Worm (Caenorhabditis elegans) whole organism, mixed stage, embryonic: ENCODE measurements around the gene spp-2.

Experiments
- bed-3 ChIP-seq: fragments of 200-800 bp; sonication (Bioruptor generic); optimal IDR thresholded peaks from 3 replicates; lab custom pipeline; 2018; ENCODE audit warnings: mild to moderate bottlenecking, missing genetic modification characterization, moderate library complexity, missing compliant biosample characterization
- elt-1 ChIP-seq: sonication (generic microtip); optimal IDR thresholded peaks from 2 replicates; lab custom pipeline; 2017; ENCODE audit warnings: missing genetic modification characterization, mild to moderate bottlenecking, missing compliant biosample characterization, antibody characterized with exemption, moderate library complexity, borderline replicate concordance; ENCODE audit not compliant: insufficient read depth
- lin-13 ChIP-seq: fragments of 150-350 bp; optimal IDR thresholded peaks from 2 replicates; lab custom pipeline; 2014; ENCODE audit warnings: missing biosample characterization, missing genetic modification characterization
- lsy-2 ChIP-seq: fragments of 150-350 bp; optimal IDR thresholded peaks from 2 replicates; lab custom pipeline; 2014; ENCODE audit warnings: missing biosample characterization, missing genetic modification characterization
- mep-1 ChIP-seq: fragments of 150-350 bp; optimal IDR thresholded peaks from 2 replicates; lab custom pipeline; 2017; ENCODE audit warnings: missing biosample characterization, missing genetic modification reagents, missing genetic modification characterization, inconsistent platforms
- nhr-237 ChIP-seq: fragments of 150-350 bp; optimal IDR thresholded peaks from 2 replicates; lab custom pipeline; 2014; ENCODE audit warnings: missing biosample characterization, missing genetic modification characterization
- nhr-28 ChIP-seq: fragments of 150-350 bp; optimal IDR thresholded peaks from 2 replicates; lab custom pipeline; 2014; ENCODE audit warnings: missing biosample characterization, missing genetic modification characterization
- nhr-76 ChIP-seq: sonication (generic microtip); optimal IDR thresholded peaks from 2 replicates; lab custom pipeline; 2017; ENCODE audit warnings: missing biosample characterization, missing genetic modification characterization
- pha-4 ChIP-seq: fragments of 150-350 bp; optimal IDR thresholded peaks from 2 replicates; lab custom pipeline; 2018; ENCODE audit warnings: missing biosample characterization, missing genetic modification reagents, missing genetic modification characterization
- snpc-4 ChIP-seq: fragments of 150-350 bp; optimal IDR thresholded peaks from 2 replicates; lab custom pipeline; 2014; ENCODE audit warnings: missing biosample characterization, missing genetic modification characterization
- sptf-1 ChIP-seq: sonication (generic microtip); optimal IDR thresholded peaks from 2 replicates; lab custom pipeline; 2017; ENCODE audit warnings: mild to moderate bottlenecking, missing genetic modification characterization, moderate library complexity, missing compliant biosample characterization
- unc-62 ChIP-seq: fragments of 150-350 bp; optimal IDR thresholded peaks from 2 replicates; lab custom pipeline; 2014; ENCODE audit warnings: missing biosample characterization, missing genetic modification reagents, missing genetic modification characterization
- ztf-11 ChIP-seq: fragments of 150-350 bp; optimal IDR thresholded peaks from 2 replicates; lab custom pipeline; 2014; ENCODE audit warnings: missing biosample characterization, missing genetic modification characterization

ce11 chrX:7322323-7322722 lies 5.7 kb upstream of the spp-2 start, which contains the start of gene T08A9.13:
- TF ChIP-seq elt-1 (tag; lab: Kevin White, UChicago) = no peak
- no peak for TF ChIP-seq sptf-1 (tag; lab: Kevin White, UChicago)
- no peak for TF ChIP-seq nhr-76 (tag; lab: Kevin White, UChicago)
- TF ChIP-seq lsy-2 (tag; lab: Kevin White, UChicago) = no peak
- no peak for TF ChIP-seq pha-4 (tag; lab: Kevin White, UChicago)
- no peak for TF ChIP-seq nhr-237 (tag; lab: Kevin White, UChicago)
- no peak for TF ChIP-seq ztf-11 (tag; lab: Kevin White, UChicago)
- TF ChIP-seq snpc-4 (tag; lab: Kevin White, UChicago) = no peak
- TF ChIP-seq nhr-28 (tag; lab: Kevin White, UChicago) = no peak
- no peak for TF ChIP-seq mep-1 (tag; lab: Kevin White, UChicago)
- TF ChIP-seq unc-62 (GFP tag; lab: Kevin White, UChicago) = no peak
- no peak for TF ChIP-seq lin-13 (tag; lab: Kevin White, UChicago)
- TF ChIP-seq bed-3 (GFP tag; lab: Kevin White, UChicago) = no peak
